Worm (Caenorhabditis elegans) whole organism, L1 larva: ENCODE measurements around the gene F56A11.5.

Experiments
- C16A3.4 ChIP-seq: fragments of 150-350 bp; optimal IDR thresholded peaks from 2 replicates; lab custom pipeline; 2014; ENCODE audit warnings: missing biosample characterization, missing genetic modification characterization
- aha-1 ChIP-seq: fragments of 150-350 bp; optimal IDR thresholded peaks from 2 replicates; lab custom pipeline; 2014; ENCODE audit warnings: missing biosample characterization, missing genetic modification characterization
- ama-1 ChIP-seq: fragments of 150-350 bp; optimal IDR thresholded peaks from 2 replicates; lab custom pipeline; 2014
- ceh-63 ChIP-seq: fragments of 200-800 bp; sonication (Bioruptor generic); optimal IDR thresholded peaks from 2 replicates; lab custom pipeline; 2018; ENCODE audit warnings: mild to moderate bottlenecking, missing genetic modification characterization, missing compliant biosample characterization
- ceh-8 ChIP-seq: fragments of 200-800 bp; sonication (Bioruptor generic); optimal IDR thresholded peaks from 2 replicates; lab custom pipeline; 2018; ENCODE audit warnings: mild to moderate bottlenecking, missing genetic modification characterization, moderate library complexity, missing compliant biosample characterization
- ceh-88 ChIP-seq: fragments of 200-800 bp; sonication (Bioruptor generic); IDR thresholded peaks from 2 replicates; pipeline ENCODE4 v1.3.6; 2022; ENCODE audit warnings: missing genetic modification characterization, missing compliant biosample characterization
- ceh-90 ChIP-seq: sonication (generic microtip); optimal IDR thresholded peaks from 2 replicates; lab custom pipeline; 2016; ENCODE audit warnings: missing genetic modification characterization, missing compliant biosample characterization
- dpl-1 ChIP-seq, 3 experiments: fragments of 150-350 bp in 2 of 3; sonication (generic microtip) in 1 of 3; optimal IDR thresholded peaks; 2 replicates each; lab custom pipeline; 2014 to 2017; ENCODE audit warnings: missing biosample characterization in 3 of 3, missing genetic modification characterization in 3 of 3, missing genetic modification reagents in 3 of 3
- dsc-1 ChIP-seq: sonication (generic microtip); optimal IDR thresholded peaks from 2 replicates; lab custom pipeline; 2016; ENCODE audit warnings: mild to moderate bottlenecking, missing genetic modification characterization, missing compliant biosample characterization
- efl-1 ChIP-seq, 4 experiments: fragments of 150-350 bp; optimal IDR thresholded peaks in 3 of 4; peaks in 1 of 4; 1 replicate in 1 of 4; 2 replicates in 3 of 4; lab custom pipeline; 2014; ENCODE audit warnings: missing biosample characterization in 2 of 4, missing genetic modification characterization in 2 of 4, missing genetic modification reagents in 2 of 4
- efl-3 ChIP-seq: fragments of 200-800 bp; sonication (Bioruptor generic); optimal IDR thresholded peaks from 2 replicates; lab custom pipeline; 2018; ENCODE audit warnings: mild to moderate bottlenecking, missing genetic modification characterization, missing compliant biosample characterization
- elt-2 ChIP-seq: sonication (generic microtip); optimal IDR thresholded peaks from 2 replicates; lab custom pipeline; 2016; ENCODE audit warnings: missing genetic modification characterization, mild to moderate bottlenecking, inconsistent platforms, missing compliant biosample characterization, missing genetic modification reagents
- elt-3 ChIP-seq, 6 experiments: fragments of 150-350 bp in 1 of 6; sonication (generic microtip); optimal IDR thresholded peaks; 2 replicates each; lab custom pipeline; 2017 to 2018; ENCODE audit warnings: missing biosample characterization in 6 of 6, missing genetic modification characterization in 6 of 6, inconsistent platforms in 1 of 6
- ets-5 ChIP-seq: fragments of 200-800 bp; sonication (Bioruptor generic); IDR thresholded peaks from 2 replicates; pipeline ENCODE4 v1.3.6; 2022; ENCODE audit warnings: missing genetic modification characterization, missing compliant biosample characterization
- fkh-10 ChIP-seq: sonication (generic microtip); optimal IDR thresholded peaks from 2 replicates; lab custom pipeline; 2017; ENCODE audit warnings: missing biosample characterization, missing genetic modification reagents, missing genetic modification characterization
- fkh-8 ChIP-seq: sonication (generic microtip); optimal IDR thresholded peaks from 2 replicates; lab custom pipeline; 2016; ENCODE audit warnings: mild to moderate bottlenecking, missing genetic modification characterization, missing compliant biosample characterization
- grh-1 ChIP-seq: fragments of 200-800 bp; sonication (Bioruptor generic); IDR thresholded peaks from 2 replicates; pipeline ENCODE4 v1.3.6; 2022; ENCODE audit warnings: missing genetic modification reagents, missing genetic modification characterization, missing compliant biosample characterization
- hlh-17 ChIP-seq: fragments of 200-800 bp; sonication (Bioruptor generic); optimal IDR thresholded peaks from 2 replicates; lab custom pipeline; 2018; ENCODE audit warnings: missing genetic modification characterization, mild to moderate bottlenecking, missing compliant biosample characterization, moderate library complexity, borderline replicate concordance
- irx-1 ChIP-seq: sonication (generic microtip); optimal IDR thresholded peaks from 2 replicates; lab custom pipeline; 2016; ENCODE audit warnings: missing genetic modification characterization, missing compliant biosample characterization
- isw-1 ChIP-seq: fragments of 200-800 bp; sonication (Bioruptor generic); IDR thresholded peaks from 2 replicates; pipeline ENCODE4 v1.3.6; 2022; ENCODE audit warnings: missing genetic modification characterization, missing compliant biosample characterization
- lin-13 ChIP-seq: fragments of 150-350 bp; optimal IDR thresholded peaks from 2 replicates; lab custom pipeline; 2014; ENCODE audit warnings: missing biosample characterization, missing genetic modification reagents, missing genetic modification characterization
- lin-15B ChIP-seq: fragments of 150-350 bp; sonication (generic microtip); optimal IDR thresholded peaks from 3 replicates; lab custom pipeline; 2014; ENCODE audit warnings: missing biosample characterization, missing genetic modification characterization
- lin-39 ChIP-seq: fragments of 150-350 bp; optimal IDR thresholded peaks from 2 replicates; lab custom pipeline; 2014; ENCODE audit warnings: missing biosample characterization, missing genetic modification reagents, missing genetic modification characterization
- lir-3 ChIP-seq: sonication (generic microtip); optimal IDR thresholded peaks from 2 replicates; lab custom pipeline; 2016; ENCODE audit warnings: mild to moderate bottlenecking, missing genetic modification characterization, moderate library complexity, missing compliant biosample characterization; ENCODE audit not compliant: poor library complexity
- lsy-2 ChIP-seq, 2 experiments: fragments of 150-350 bp; optimal IDR thresholded peaks; 2 replicates each; lab custom pipeline; 2014; ENCODE audit warnings: missing biosample characterization in 2 of 2, missing genetic modification characterization in 2 of 2
- mab-9 ChIP-seq: fragments of 200-800 bp; sonication (Bioruptor generic); IDR thresholded peaks from 2 replicates; pipeline ENCODE4 v1.3.6; 2022; ENCODE audit warnings: missing genetic modification reagents, missing genetic modification characterization, missing compliant biosample characterization
- mdl-1 ChIP-seq, 2 experiments: fragments of 150-350 bp; optimal IDR thresholded peaks; 2 replicates each; lab custom pipeline; 2014 to 2017; ENCODE audit warnings: missing biosample characterization in 2 of 2, missing genetic modification characterization in 2 of 2, inconsistent platforms in 1 of 2
- mep-1 ChIP-seq: fragments of 150-350 bp; optimal IDR thresholded peaks from 2 replicates; lab custom pipeline; 2014; ENCODE audit warnings: missing biosample characterization, missing genetic modification characterization
- nhr-12 ChIP-seq: sonication (generic microtip); optimal IDR thresholded peaks from 2 replicates; lab custom pipeline; 2017; ENCODE audit warnings: missing biosample characterization, missing genetic modification characterization
- nhr-19 ChIP-seq: fragments of 200-800 bp; sonication (Bioruptor generic); conservative IDR thresholded peaks from 2 replicates; pipeline ENCODE4 v1.3.6; 2022; ENCODE audit warnings: missing genetic modification characterization, missing compliant biosample characterization
- nhr-20 ChIP-seq: sonication (generic microtip); optimal IDR thresholded peaks from 2 replicates; lab custom pipeline; 2016; ENCODE audit warnings: mild to moderate bottlenecking, missing genetic modification characterization, missing compliant biosample characterization
- nhr-47 ChIP-seq: sonication (generic microtip); optimal IDR thresholded peaks from 2 replicates; lab custom pipeline; 2016; ENCODE audit warnings: mild to moderate bottlenecking, missing genetic modification characterization, moderate library complexity, missing compliant biosample characterization
- nhr-71 ChIP-seq: sonication (generic microtip); optimal IDR thresholded peaks from 2 replicates; lab custom pipeline; 2016; ENCODE audit warnings: mild to moderate bottlenecking, missing genetic modification characterization, moderate library complexity, missing compliant biosample characterization
- nhr-77 ChIP-seq: fragments of 150-350 bp; optimal IDR thresholded peaks from 2 replicates; lab custom pipeline; 2014; ENCODE audit warnings: missing biosample characterization, missing genetic modification characterization
- nhr-84 ChIP-seq: sonication (generic microtip); optimal IDR thresholded peaks from 2 replicates; lab custom pipeline; 2017; ENCODE audit warnings: missing biosample characterization, missing genetic modification characterization
- nhr-85 ChIP-seq: sonication (generic microtip); peaks from one replicate; lab custom pipeline; 2016; ENCODE audit warnings: missing genetic modification characterization, inconsistent platforms, missing compliant biosample characterization
- nhr-90 ChIP-seq: sonication (generic microtip); optimal IDR thresholded peaks from 2 replicates; lab custom pipeline; 2016; ENCODE audit warnings: mild to moderate bottlenecking, missing genetic modification characterization, missing compliant biosample characterization; ENCODE audit not compliant: poor library complexity
- pag-3 ChIP-seq: sonication (generic microtip); optimal IDR thresholded peaks from 2 replicates; lab custom pipeline; 2017; ENCODE audit warnings: missing genetic modification characterization, mild to moderate bottlenecking, missing compliant biosample characterization, antibody characterized with exemption, borderline replicate concordance; ENCODE audit not compliant: insufficient read depth
- pax-3 ChIP-seq: fragments of 200-800 bp; sonication (Bioruptor generic); optimal IDR thresholded peaks from 2 replicates; lab custom pipeline; 2018; ENCODE audit warnings: mild to moderate bottlenecking, missing genetic modification characterization, moderate library complexity, missing compliant biosample characterization
- snpc-4 ChIP-seq: fragments of 150-350 bp; optimal IDR thresholded peaks from 2 replicates; lab custom pipeline; 2014; ENCODE audit warnings: missing biosample characterization, missing genetic modification characterization
- sptf-1 ChIP-seq: fragments of 150-350 bp; optimal IDR thresholded peaks from 2 replicates; lab custom pipeline; 2014; ENCODE audit warnings: missing biosample characterization, missing genetic modification characterization
- swsn-7 ChIP-seq: sonication (generic microtip); optimal IDR thresholded peaks from 2 replicates; lab custom pipeline; 2016; ENCODE audit warnings: missing genetic modification characterization, missing compliant biosample characterization
- tlp-1 ChIP-seq: fragments of 150-350 bp; optimal IDR thresholded peaks from 2 replicates; lab custom pipeline; 2014; ENCODE audit warnings: missing biosample characterization, missing genetic modification characterization
- unc-30 ChIP-seq: sonication (generic microtip); optimal IDR thresholded peaks from 2 replicates; lab custom pipeline; 2017; ENCODE audit warnings: missing biosample characterization, missing genetic modification characterization
- unc-62 ChIP-seq: fragments of 150-350 bp; optimal IDR thresholded peaks from 2 replicates; lab custom pipeline; 2014; ENCODE audit warnings: missing biosample characterization, missing genetic modification reagents, missing genetic modification characterization
- unc-86 ChIP-seq: sonication (generic microtip); optimal IDR thresholded peaks from 2 replicates; lab custom pipeline; 2016; ENCODE audit warnings: missing genetic modification characterization, missing compliant biosample characterization
- unc-98 ChIP-seq: fragments of 200-800 bp; sonication (Bioruptor generic); IDR thresholded peaks from 2 replicates; pipeline ENCODE4 v1.3.6; 2022; ENCODE audit warnings: missing genetic modification characterization, missing compliant biosample characterization
- vab-15 ChIP-seq: sonication (generic microtip); optimal IDR thresholded peaks from 2 replicates; lab custom pipeline; 2017; ENCODE audit warnings: missing genotype, mild to moderate bottlenecking, missing genetic modification characterization, missing compliant biosample characterization
- xbp-1 ChIP-seq: sonication (generic microtip); optimal IDR thresholded peaks from 2 replicates; lab custom pipeline; 2016; ENCODE audit warnings: missing genetic modification characterization, missing compliant biosample characterization
- zip-4 ChIP-seq: fragments of 200-800 bp; sonication (Bioruptor generic); optimal IDR thresholded peaks from 2 replicates; lab custom pipeline; 2018; ENCODE audit warnings: mild to moderate bottlenecking, missing genetic modification characterization, moderate library complexity, missing compliant biosample characterization
- ztf-11 ChIP-seq, 2 experiments: sonication (generic microtip); optimal IDR thresholded peaks; 2 replicates each; lab custom pipeline; 2016 to 2017; ENCODE audit warnings: missing genetic modification characterization in 2 of 2, missing biosample characterization in 1 of 2, missing compliant biosample characterization in 1 of 2
- ztf-4 ChIP-seq: fragments of 150-350 bp; optimal IDR thresholded peaks from 2 replicates; lab custom pipeline; 2014; ENCODE audit warnings: missing biosample characterization, missing genetic modification characterization

Gene F56A11.5

ce11 chrIV:519409-519808, 51.2 kb downstream of the F56A11.5 start, which contains the start of gene pig-1 (continued):
- TF ChIP-seq tlp-1 (tag; lab: Kevin White, UChicago) (no peak), nhr-20 (tag; lab: Kevin White, UChicago) (peak; percentile 76), ama-1 (lab: Kevin White, UChicago) (no peak), efl-3 (GFP tag; lab: Kevin White, UChicago) (no peak), nhr-84 (tag; lab: Kevin White, UChicago) (no peak), unc-30 (tag; lab: Kevin White, UChicago) (no peak), ceh-8 (peak; percentile 45), nhr-12 (tag; lab: Kevin White, UChicago) (no peak), mab-9 (GFP tag; lab: Robert Waterston, UW) (no peak), dpl-1 (GFP tag; optimal IDR thresholded peaks at IDR 0.05; lab: Kevin White, UChicago) (peak; percentile 86 to 93 (median 92)), fkh-8 (tag; lab: Kevin White, UChicago) (peak; percentile 62), nhr-77 (no peak), nhr-71 (tag; lab: Kevin White, UChicago) (peak; percentile 85), nhr-85 (tag; lab: Kevin White, UChicago) (peak; percentile 80), elt-3 (tag; optimal IDR thresholded peaks at IDR 0.05; lab: Kevin White, UChicago) (peak in 2 of 6 experiments; percentile 36 to 72), swsn-7 (tag; lab: Kevin White, UChicago) (peak; percentile 78), sptf-1 (no peak), zip-4 (GFP tag; lab: Kevin White, UChicago) (no peak), efl-1 (optimal IDR thresholded peaks at IDR 0.05; lab: Kevin White, UChicago) (peak; percentile 94 to 97), efl-1 (GFP tag; optimal IDR thresholded peaks at IDR 0.05 in 1 of 2; lab: Kevin White, UChicago) (peak; percentile 93 to 99), isw-1 (GFP tag; lab: Robert Waterston, UW) (peak; percentile 46), ceh-88 (GFP tag; lab: Robert Waterston, UW) (no peak), aha-1 (tag; lab: Kevin White, UChicago) (peak; percentile 39), snpc-4 (peak; percentile 52), lir-3 (no peak), irx-1 (tag; lab: Kevin White, UChicago) (peak; percentile 45), ceh-90 (tag; lab: Kevin White, UChicago) (peak; percentile 18), xbp-1 (tag; lab: Kevin White, UChicago) (peak; percentile 73), unc-86 (tag; lab: Kevin White, UChicago) (peak; percentile 60), lin-15B (tag; lab: Kevin White, UChicago) (peak; percentile 68), unc-98 (GFP tag; lab: Robert Waterston, UW) (no peak), nhr-19 (GFP tag; lab: Robert Waterston, UW) (peak; percentile 80), unc-62 (GFP tag; lab: Kevin White, UChicago) (no peak), pax-3 (tag; lab: Kevin White, UChicago) (no peak), elt-2 (no peak), ets-5 (no peak), mdl-1 (tag; optimal IDR thresholded peaks at IDR 0.05; lab: Kevin White, UChicago) (peak in 1 of 2 experiments; percentile 83), ceh-63 (GFP tag; lab: Kevin White, UChicago) (no peak), hlh-17 (GFP tag; lab: Kevin White, UChicago) (no peak), ztf-11 (tag; optimal IDR thresholded peaks at IDR 0.05; lab: Kevin White, UChicago) (peak in 1 of 2 experiments; percentile 52), nhr-47 (tag; lab: Kevin White, UChicago) (peak; percentile 86), lsy-2 (tag; optimal IDR thresholded peaks at IDR 0.05; lab: Kevin White, UChicago) (peak; percentile 83 to 85), lin-13 (GFP tag; lab: Kevin White, UChicago) (peak; percentile 62), nhr-90 (tag; lab: Kevin White, UChicago) (peak; percentile 79), dsc-1 (peak; percentile 69), mep-1 (tag; lab: Kevin White, UChicago) (peak; percentile 90), grh-1 (GFP tag; lab: Robert Waterston, UW) (peak; percentile 61; the same call in 1 of the 2 replicates), pag-3 (tag; lab: Kevin White, UChicago) (peak; percentile 17), ztf-4 (tag; lab: Kevin White, UChicago) (no peak), C16A3.4 (tag; lab: Kevin White, UChicago) (peak; percentile 80), fkh-10 (GFP tag; lab: Kevin White, UChicago) (no peak), lin-39 (tag; lab: Kevin White, UChicago) (peak; percentile 67), vab-15 (tag; lab: Kevin White, UChicago) (peak; percentile 86)
